Fruit fly (Drosophila melanogaster) whole organism, embryonic: ENCODE measurements around the gene Mitf.

ENCODE experiments used
- BtbVII ChIP-seq: fragments of 200-800 bp; sonication (Bioruptor generic); optimal IDR thresholded peaks from 3 replicates; lab custom pipeline; 2017; ENCODE audit warnings: missing biosample characterization, mild to moderate bottlenecking, missing genetic modification characterization
- CG1024 ChIP-seq: fragments of 200-800 bp; sonication (Bioruptor generic); IDR thresholded peaks from 2 replicates; pipeline ENCODE4 v1.3.6; 2022; ENCODE audit warnings: missing biosample characterization, missing genetic modification characterization
- CG11723 ChIP-seq: fragments of 200-800 bp; sonication (Bioruptor generic); optimal IDR thresholded peaks from 2 replicates; lab custom pipeline; 2017; ENCODE audit warnings: missing biosample characterization, mild to moderate bottlenecking, missing genetic modification characterization
- CG1233 ChIP-seq: fragments of 200-800 bp; sonication (Bioruptor generic); optimal IDR thresholded peaks from 4 replicates; lab custom pipeline; 2018; ENCODE audit warnings: missing biosample characterization, mild to moderate bottlenecking, missing genetic modification characterization
- CG12659 ChIP-seq: fragments of 200-800 bp; sonication (Bioruptor generic); optimal IDR thresholded peaks from 3 replicates; lab custom pipeline; 2017; ENCODE audit warnings: mild to moderate bottlenecking, missing biosample characterization, missing genetic modification reagents, missing genetic modification characterization
- CG13775 ChIP-seq: fragments of 200-800 bp; sonication (Bioruptor generic); optimal IDR thresholded peaks from 3 replicates; lab custom pipeline; 2017; ENCODE audit warnings: missing biosample characterization, mild to moderate bottlenecking, missing genetic modification characterization
- CG14965 ChIP-seq: fragments of 200-800 bp; sonication (Bioruptor generic); optimal IDR thresholded peaks from 2 replicates; lab custom pipeline; 2016; ENCODE audit warnings: missing biosample characterization, missing genetic modification characterization, borderline replicate concordance
- CG15514 ChIP-seq: fragments of 200-800 bp; sonication (Bioruptor generic); optimal IDR thresholded peaks from 3 replicates; lab custom pipeline; 2017; ENCODE audit warnings: missing biosample characterization, missing genetic modification characterization, mild to moderate bottlenecking, moderate library complexity, missing genetic modification reagents
- CG1603 ChIP-seq: fragments of 200-800 bp; sonication (Bioruptor generic); optimal IDR thresholded peaks from 2 replicates; lab custom pipeline; 2019; ENCODE audit warnings: missing biosample characterization, mild to moderate bottlenecking, missing genetic modification characterization, moderate library complexity
- CG17612 ChIP-seq: fragments of 200-800 bp; sonication (Bioruptor generic); IDR thresholded peaks from 2 replicates; pipeline ENCODE4 v1.3.6; 2022; ENCODE audit warnings: missing biosample characterization, missing genetic modification characterization
- CG17802 ChIP-seq: fragments of 200-800 bp; sonication (Bioruptor generic); optimal IDR thresholded peaks from 2 replicates; lab custom pipeline; 2018; ENCODE audit warnings: missing biosample characterization, mild to moderate bottlenecking, missing genetic modification characterization, moderate library complexity
- CG2199 ChIP-seq: fragments of 200-800 bp; sonication (Bioruptor generic); IDR thresholded peaks from 3 replicates; pipeline ENCODE4 v1.3.6; 2022; ENCODE audit warnings: missing biosample characterization, missing genetic modification characterization
- CG30020 ChIP-seq: fragments of 200-800 bp; optimal IDR thresholded peaks from 2 replicates; lab custom pipeline; 2019; ENCODE audit warnings: missing biosample characterization, mild to moderate bottlenecking, missing genetic modification characterization, moderate library complexity
- CG4854 ChIP-seq: fragments of 200-800 bp; sonication (Bioruptor generic); optimal IDR thresholded peaks from 2 replicates; lab custom pipeline; 2016; ENCODE audit warnings: missing biosample characterization, missing genetic modification characterization, inconsistent platforms
- CG7928 ChIP-seq: fragments of 200-800 bp; sonication (Bioruptor generic); optimal IDR thresholded peaks from 2 replicates; lab custom pipeline; 2017; ENCODE audit warnings: missing biosample characterization, mild to moderate bottlenecking, missing genetic modification characterization
- CG8924 ChIP-seq: fragments of 200-800 bp; optimal IDR thresholded peaks from 3 replicates; lab custom pipeline; 2019; ENCODE audit warnings: missing biosample characterization, mild to moderate bottlenecking, missing genetic modification characterization, moderate library complexity
- CkIIα-i1 ChIP-seq: fragments of 200-800 bp; sonication (Bioruptor generic); IDR thresholded peaks from 2 replicates; pipeline ENCODE4 v1.3.6; 2022; ENCODE audit warnings: missing biosample characterization, missing genetic modification characterization
- Dek ChIP-seq: fragments of 200-800 bp; sonication (Bioruptor generic); optimal IDR thresholded peaks from 3 replicates; lab custom pipeline; 2019; ENCODE audit warnings: missing biosample characterization, mild to moderate bottlenecking, missing genetic modification characterization, moderate library complexity
- Ets97D ChIP-seq: fragments of 200-800 bp; sonication (Bioruptor generic); optimal IDR thresholded peaks from 3 replicates; lab custom pipeline; 2016; ENCODE audit warnings: missing biosample characterization, missing genetic modification characterization
- Gug ChIP-seq: fragments of 200-800 bp; sonication (Bioruptor generic); IDR thresholded peaks from 4 replicates; pipeline ENCODE4 v1.3.6; 2022; ENCODE audit warnings: missing biosample characterization, missing genetic modification characterization
- Hand ChIP-seq: fragments of 200-800 bp; sonication (Bioruptor generic); optimal IDR thresholded peaks from 2 replicates; lab custom pipeline; 2017; ENCODE audit warnings: mild to moderate bottlenecking, missing biosample characterization, missing genetic modification reagents, missing genetic modification characterization
- Neu2 ChIP-seq: fragments of 200-800 bp; sonication (Bioruptor generic); optimal IDR thresholded peaks from 3 replicates; lab custom pipeline; 2016; ENCODE audit warnings: missing biosample characterization, missing genetic modification characterization, borderline replicate concordance
- TFAM ChIP-seq: fragments of 200-800 bp; sonication (Bioruptor generic); optimal IDR thresholded peaks from 2 replicates; lab custom pipeline; 2017; ENCODE audit warnings: missing biosample characterization, missing genetic modification characterization, inconsistent platforms
- br ChIP-seq: fragments of >200 bp; optimal IDR thresholded peaks from 2 replicates; lab custom pipeline; 2017
- bsh ChIP-seq, 2 experiments: fragments of 200-800 bp; sonication (Bioruptor generic); optimal IDR thresholded peaks; 2 replicates each; lab custom pipeline; 2017 to 2018; ENCODE audit warnings: mild to moderate bottlenecking in 2 of 2, missing biosample characterization in 2 of 2, missing genetic modification characterization in 2 of 2, moderate library complexity in 1 of 2
- chinmo ChIP-seq: fragments of 200-800 bp; sonication (Bioruptor generic); IDR thresholded peaks from 4 replicates; pipeline ENCODE4 v1.3.6; 2022; ENCODE audit warnings: missing biosample characterization, missing genetic modification characterization; ENCODE audit not compliant: partially characterized antibody
- corto ChIP-seq: fragments of 200-800 bp; sonication (Bioruptor generic); optimal IDR thresholded peaks from 2 replicates; lab custom pipeline; 2016; ENCODE audit warnings: missing biosample characterization, mild to moderate bottlenecking, missing genetic modification characterization, moderate library complexity
- dm ChIP-seq: fragments of 200-800 bp; sonication (Bioruptor generic); optimal IDR thresholded peaks from 3 replicates; lab custom pipeline; 2016; ENCODE audit warnings: missing biosample characterization, missing genetic modification characterization
- exex ChIP-seq: fragments of 200-800 bp; sonication (Bioruptor generic); optimal IDR thresholded peaks from 4 replicates; lab custom pipeline; 2018; ENCODE audit warnings: missing biosample characterization, mild to moderate bottlenecking, missing genetic modification characterization, moderate library complexity
- fd102C ChIP-seq: fragments of 200-800 bp; sonication (Bioruptor generic); optimal IDR thresholded peaks from 2 replicates; lab custom pipeline; 2018; ENCODE audit warnings: missing biosample characterization, mild to moderate bottlenecking, missing genetic modification characterization, moderate library complexity
- fu2 ChIP-seq: fragments of 200-800 bp; sonication (Bioruptor generic); optimal IDR thresholded peaks from 2 replicates; lab custom pipeline; 2016; ENCODE audit warnings: missing biosample characterization, missing genetic modification characterization
- pfk ChIP-seq: fragments of 200-800 bp; sonication (Bioruptor generic); optimal IDR thresholded peaks from 2 replicates; lab custom pipeline; 2018; ENCODE audit warnings: missing biosample characterization, mild to moderate bottlenecking, missing genetic modification characterization, moderate library complexity
- pho ChIP-seq: fragments of 200-800 bp; sonication (Bioruptor generic); optimal IDR thresholded peaks from 2 replicates; lab custom pipeline; 2016; ENCODE audit warnings: missing biosample characterization, missing genetic modification characterization
- pum ChIP-seq: fragments of 200-800 bp; sonication (Bioruptor generic); optimal IDR thresholded peaks from 2 replicates; lab custom pipeline; 2016; ENCODE audit warnings: missing biosample characterization, missing genetic modification characterization
- pzg ChIP-seq: fragments of 200-800 bp; sonication (Bioruptor generic); optimal IDR thresholded peaks from 3 replicates; lab custom pipeline; 2018; ENCODE audit warnings: missing biosample characterization, mild to moderate bottlenecking, missing genetic modification characterization, moderate library complexity
- schlank ChIP-seq: fragments of 200-800 bp; sonication (Bioruptor generic); optimal IDR thresholded peaks from 2 replicates; lab custom pipeline; 2018; ENCODE audit warnings: missing biosample characterization, mild to moderate bottlenecking, missing genetic modification characterization
- sr ChIP-seq: fragments of 200-800 bp; sonication (Bioruptor generic); IDR thresholded peaks from 3 replicates; pipeline ENCODE4 v1.3.6; 2022; ENCODE audit warnings: missing biosample characterization, missing genetic modification characterization
- ssp ChIP-seq: fragments of 200-800 bp; sonication (Bioruptor generic); IDR thresholded peaks from 2 replicates; pipeline ENCODE4 v1.3.6; 2022; ENCODE audit warnings: missing biosample characterization, missing genetic modification characterization
- twi ChIP-seq: fragments of 200-800 bp; optimal IDR thresholded peaks from 2 replicates; lab custom pipeline; 2019; ENCODE audit warnings: missing biosample characterization, mild to moderate bottlenecking, missing genetic modification characterization, moderate library complexity
- unc-4 ChIP-seq: fragments of 200-800 bp; sonication (Bioruptor generic); IDR thresholded peaks from 2 replicates; pipeline ENCODE4 v1.3.6; 2022; ENCODE audit warnings: missing biosample characterization, missing genetic modification characterization; ENCODE audit not compliant: partially characterized antibody
- z ChIP-seq: fragments of 200-800 bp; sonication (Bioruptor generic); IDR thresholded peaks from 3 replicates; pipeline ENCODE4 v1.3.6; 2022; ENCODE audit warnings: missing biosample characterization, missing genetic modification characterization

Gene Mitf

DNA sequence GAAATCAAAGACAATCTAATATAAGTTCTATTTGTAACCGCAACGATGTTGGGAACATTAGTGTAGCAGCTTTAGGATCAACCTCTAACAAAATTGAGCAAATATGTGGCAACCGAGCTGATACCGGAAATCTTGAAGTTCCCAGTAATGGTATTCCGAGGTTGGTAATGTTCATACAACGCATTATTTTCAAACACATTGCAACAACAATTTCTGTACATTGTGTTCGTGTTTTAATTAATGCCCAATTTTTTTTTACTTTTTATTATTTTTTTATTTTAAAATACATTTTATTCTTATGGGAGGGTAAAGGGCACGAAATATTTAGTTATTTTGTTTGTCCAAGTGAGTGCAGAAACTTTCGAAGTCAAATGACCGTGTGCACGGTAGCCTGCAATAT is 34.7 kb downstream of the Mitf start (continued):
- TF ChIP-seq CG17612 (GFP tag; lab: Robert Waterston, UW) = no peak
- no peak for TF ChIP-seq CG14965
- TF ChIP-seq bsh (GFP tag; optimal IDR thresholded peaks at IDR 0.05; lab: Kevin White, UChicago) = no peak
- no peak for TF ChIP-seq CG13775
- no peak for TF ChIP-seq pum (GFP tag; lab: Kevin White, UChicago)
- TF ChIP-seq Hand (GFP tag; lab: Kevin White, UChicago) = no peak
- no peak for TF ChIP-seq sr

DNA sequence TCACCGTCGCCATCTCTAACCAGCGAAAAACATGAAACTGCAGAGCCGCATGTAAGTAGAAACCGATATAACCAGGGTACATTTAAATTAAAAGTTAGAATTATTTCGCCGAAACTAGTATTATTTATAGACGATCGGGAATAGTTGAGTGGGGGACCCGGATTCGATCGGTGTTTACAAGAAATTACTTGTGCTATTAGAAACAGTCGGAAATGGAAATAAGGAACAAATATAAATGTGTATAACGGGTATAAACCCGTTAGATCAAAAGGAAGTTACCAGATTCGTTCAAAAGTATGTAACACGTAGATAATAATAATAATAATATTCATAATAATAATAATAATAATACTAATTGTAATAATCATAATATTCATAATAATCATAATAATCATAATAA is 36.1 kb downstream of the Mitf start:
- TF ChIP-seq CG30020 (tag; lab: Kevin White, UChicago) (peak; percentile 96), fd102C (GFP tag; lab: Kevin White, UChicago) (no peak), CG4854 (GFP tag; lab: Kevin White, UChicago) (no peak), pho (GFP tag; lab: Kevin White, UChicago) (no peak), z (GFP tag; lab: Robert Waterston, UW) (no peak), Dek (no peak), sr (no peak), CG1233 (GFP tag; lab: Kevin White, UChicago) (no peak), Ets97D (no peak), unc-4 (GFP tag; lab: Robert Waterston, UW) (no peak), CG1603 (peak; percentile 93), br (lab: Kevin White, UChicago) (no peak), fu2 (GFP tag; lab: Kevin White, UChicago) (no peak), chinmo (GFP tag; lab: Robert Waterston, UW) (no peak), TFAM (GFP tag; lab: Kevin White, UChicago) (no peak), dm (GFP tag; lab: Kevin White, UChicago) (no peak), corto (GFP tag; lab: Kevin White, UChicago) (no peak), CG8924 (tag; lab: Kevin White, UChicago) (no peak), CG7928 (GFP tag; lab: Kevin White, UChicago) (no peak), CG1024 (GFP tag; lab: Robert Waterston, UW) (peak; percentile 85; the same call in 1 of the 2 replicates), Neu2 (GFP tag; lab: Kevin White, UChicago) (no peak), ssp (no peak; the same call in 1 of the 2 replicates), CG12659 (GFP tag; lab: Kevin White, UChicago) (no peak), CkIIα-i1 (no peak), CG17802 (tag; lab: Kevin White, UChicago) (peak; percentile 87), pzg (GFP tag; lab: Kevin White, UChicago) (no peak), BtbVII (no peak), pfk (peak; percentile 77), exex (tag; lab: Kevin White, UChicago) (no peak), CG15514 (no peak), CG11723 (peak; percentile 18)

DNA sequence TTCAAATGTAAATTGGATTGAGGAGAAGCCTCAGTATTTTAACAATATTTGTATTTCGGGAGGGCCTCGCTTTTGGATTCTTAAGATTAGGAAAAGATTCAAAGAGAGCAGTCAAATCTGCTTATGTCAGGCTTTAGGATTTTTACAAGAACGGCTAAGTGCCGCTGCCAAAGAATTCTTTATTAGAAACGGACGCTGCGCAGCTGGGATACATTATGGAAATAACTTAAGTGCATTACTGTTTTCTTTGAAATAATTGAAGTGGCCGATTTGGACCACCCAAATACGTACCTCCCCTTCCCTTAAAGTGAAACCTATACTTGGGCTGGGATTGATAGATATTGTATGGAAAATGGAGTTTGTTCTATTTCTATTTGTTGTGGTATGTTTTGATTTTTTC is 39.6 kb downstream of the Mitf start:
- TF ChIP-seq schlank (tag; lab: Kevin White, UChicago) = no peak
- no peak for TF ChIP-seq Gug
- TF ChIP-seq CG2199 (GFP tag; lab: Robert Waterston, UW) = peak; percentile 94
- peak; percentile 66 for TF ChIP-seq twi
